Worm (Caenorhabditis elegans) whole organism, mixed stage, embryonic: Measurements from ENCODE around the gene R102.3.

Source experiments
- M03D4.4 ChIP-seq: sonication (generic microtip); optimal IDR thresholded peaks from 2 replicates; lab custom pipeline; 2017; ENCODE audit warnings: mild to moderate bottlenecking, missing genetic modification characterization, missing compliant biosample characterization
- elt-3 ChIP-seq: fragments of 150-350 bp; optimal IDR thresholded peaks from 2 replicates; lab custom pipeline; 2014; ENCODE audit warnings: missing biosample characterization, missing genetic modification characterization
- mep-1 ChIP-seq: fragments of 150-350 bp; optimal IDR thresholded peaks from 2 replicates; lab custom pipeline; 2017; ENCODE audit warnings: missing biosample characterization, missing genetic modification reagents, missing genetic modification characterization, inconsistent platforms
- mls-2 ChIP-seq: sonication (generic microtip); optimal IDR thresholded peaks from 2 replicates; lab custom pipeline; 2016; ENCODE audit warnings: mild to moderate bottlenecking, missing genetic modification characterization, moderate library complexity, missing compliant biosample characterization
- nhr-12 ChIP-seq: fragments of 150-350 bp; optimal IDR thresholded peaks from 2 replicates; lab custom pipeline; 2014; ENCODE audit warnings: missing biosample characterization, missing genetic modification characterization
- nhr-28 ChIP-seq: fragments of 150-350 bp; optimal IDR thresholded peaks from 2 replicates; lab custom pipeline; 2014; ENCODE audit warnings: missing biosample characterization, missing genetic modification characterization
- pha-4 ChIP-seq: fragments of 150-350 bp; optimal IDR thresholded peaks from 2 replicates; lab custom pipeline; 2018; ENCODE audit warnings: missing biosample characterization, missing genetic modification reagents, missing genetic modification characterization
- sem-2 ChIP-seq: fragments of 200-800 bp; sonication (Bioruptor generic); optimal IDR thresholded peaks from 2 replicates; lab custom pipeline; 2018; ENCODE audit warnings: mild to moderate bottlenecking, missing genetic modification characterization, missing compliant biosample characterization
- snpc-4 ChIP-seq: fragments of 150-350 bp; optimal IDR thresholded peaks from 2 replicates; lab custom pipeline; 2014; ENCODE audit warnings: missing biosample characterization, missing genetic modification characterization
- sptf-1 ChIP-seq: sonication (generic microtip); optimal IDR thresholded peaks from 2 replicates; lab custom pipeline; 2017; ENCODE audit warnings: mild to moderate bottlenecking, missing genetic modification characterization, moderate library complexity, missing compliant biosample characterization
- unc-62 ChIP-seq: fragments of 150-350 bp; optimal IDR thresholded peaks from 2 replicates; lab custom pipeline; 2014; ENCODE audit warnings: missing biosample characterization, missing genetic modification reagents, missing genetic modification characterization
- zip-8 ChIP-seq: fragments of 150-350 bp; optimal IDR thresholded peaks from 2 replicates; lab custom pipeline; 2014; ENCODE audit warnings: missing biosample characterization, missing genetic modification characterization
- ztf-11 ChIP-seq: fragments of 150-350 bp; optimal IDR thresholded peaks from 2 replicates; lab custom pipeline; 2014; ENCODE audit warnings: missing biosample characterization, missing genetic modification characterization

ce11 chrIV:10738328-10738727, 49.0 kb downstream of the R102.3 start, which contains the start of gene ssp-34:
- TF ChIP-seq sem-2 (GFP tag; lab: Kevin White, UChicago): no peak
- TF ChIP-seq ztf-11 (tag; lab: Kevin White, UChicago): no peak
- TF ChIP-seq mls-2: no peak
- no peak for TF ChIP-seq elt-3 (tag; lab: Kevin White, UChicago)
- no peak for TF ChIP-seq mep-1 (tag; lab: Kevin White, UChicago)
- TF ChIP-seq zip-8 (tag; lab: Kevin White, UChicago): no peak
- no peak for TF ChIP-seq pha-4 (tag; lab: Kevin White, UChicago)
- no peak for TF ChIP-seq M03D4.4
- no peak for TF ChIP-seq nhr-12 (tag; lab: Kevin White, UChicago)
- TF ChIP-seq unc-62 (GFP tag; lab: Kevin White, UChicago): no peak
- TF ChIP-seq sptf-1 (tag; lab: Kevin White, UChicago): no peak
- TF ChIP-seq snpc-4: no peak
- no peak for TF ChIP-seq nhr-28 (tag; lab: Kevin White, UChicago)
